Fruit fly (Drosophila melanogaster): ENCODE results near the gene CG33986.

DNA sequence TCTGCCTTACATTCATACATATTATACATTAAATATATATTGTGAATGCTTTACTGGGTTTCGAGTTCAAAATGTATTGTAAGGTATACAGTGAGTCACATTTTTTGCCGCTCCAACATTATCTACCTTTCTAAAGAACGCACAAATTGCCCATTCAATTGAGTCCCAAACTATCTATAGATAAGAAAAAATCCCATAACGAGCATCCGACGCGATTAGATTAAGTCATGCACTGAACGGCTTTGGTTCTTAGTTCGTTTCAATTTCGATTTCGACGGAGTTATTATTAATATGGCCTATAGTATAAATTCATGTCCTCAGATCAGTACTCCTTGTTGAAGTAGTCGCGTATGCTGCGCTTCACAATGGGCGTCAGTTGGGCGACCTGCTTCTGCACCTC lies 7.5 kb downstream of the CG33986 start:
- TF ChIP-seq Eip93F (GFP tag; optimal IDR thresholded peaks at IDR 0.05): no peak
- TF ChIP-seq Ets21C (GFP tag; optimal IDR thresholded peaks at IDR 0.05): no peak

Data from whole organism, prepupa.